Fruit fly (Drosophila melanogaster): ENCODE measurements around the gene CG15160.

CG15160 gene

dm6 chr2L:18590100-18590941, at the start of gene CG15160, which contains the start of gene Pde11:
Gene CG15160 (plus strand): TSS chr2L:18590891.
Gene Pde11 (minus strand): TSS chr2L:18590342.
- peak; percentile 20 for TF ChIP-seq cyc (GFP tag; optimal IDR thresholded peaks at IDR 0.05)
- TF ChIP-seq Hr38 (GFP tag; optimal IDR thresholded peaks at IDR 0.05): no peak
- TF ChIP-seq salr (GFP tag; optimal IDR thresholded peaks at IDR 0.05): no peak
- peak; percentile 16 for TF ChIP-seq lz (GFP tag; optimal IDR thresholded peaks at IDR 0.05)
- TF ChIP-seq Sox14 (GFP tag; optimal IDR thresholded peaks at IDR 0.05): peak; percentile 22
- peak; percentile 46 for TF ChIP-seq CG31627 (GFP tag; optimal IDR thresholded peaks at IDR 0.05)
- peak; percentile 37 for TF ChIP-seq esn (GFP tag; optimal IDR thresholded peaks at IDR 0.05)
- TF ChIP-seq Hr4 (GFP tag; optimal IDR thresholded peaks at IDR 0.05): peak; percentile 32
- TF ChIP-seq CG3032 (tag; optimal IDR thresholded peaks at IDR 0.05): peak; percentile 17

DNA sequence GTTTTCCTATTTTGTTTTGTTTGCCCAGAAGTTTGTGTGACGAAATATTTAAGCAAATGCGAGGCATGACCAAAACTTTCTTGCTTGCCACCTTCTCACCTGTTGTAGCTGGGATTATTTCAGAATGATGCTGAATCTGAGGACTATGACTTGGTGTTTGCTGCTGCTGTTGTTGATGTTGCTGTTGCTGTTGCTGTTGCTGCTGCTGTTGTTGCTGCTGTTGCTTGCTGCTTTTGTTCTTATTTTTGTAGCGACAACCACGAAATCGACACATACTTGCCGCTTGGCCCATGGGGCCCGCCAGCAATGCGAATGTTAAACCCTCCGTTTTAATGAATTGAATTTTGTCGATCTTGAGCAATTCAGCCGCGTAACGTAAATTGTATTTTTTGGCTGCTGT, 44.3 kb upstream of the CG15160 start:
- no peak for TF ChIP-seq CG3032 (tag; optimal IDR thresholded peaks at IDR 0.05)

DNA sequence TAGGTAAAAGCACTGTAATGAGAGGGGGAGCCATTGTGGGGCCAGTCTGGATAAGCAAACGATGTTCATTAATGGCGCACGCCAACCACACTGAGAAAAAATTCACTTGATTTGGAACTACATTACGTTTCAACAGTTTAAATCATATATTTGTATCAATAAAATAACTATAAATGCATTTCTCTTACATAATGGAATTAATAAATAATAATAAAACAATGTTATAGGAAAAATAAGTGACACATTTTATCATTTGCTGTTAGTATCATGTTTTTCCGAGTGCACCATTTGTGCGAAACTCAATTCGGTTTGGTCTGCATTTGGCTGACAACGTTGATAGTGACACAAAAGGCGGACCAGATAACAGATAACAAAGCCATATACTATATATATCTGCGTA, 41.9 kb upstream of the CG15160 start:
- TF ChIP-seq CG16779 (tag; optimal IDR thresholded peaks at IDR 0.05) (no peak), CG6854 (GFP tag; optimal IDR thresholded peaks at IDR 0.05) (no peak), Hr38 (GFP tag; optimal IDR thresholded peaks at IDR 0.05) (no peak), cyc (GFP tag; optimal IDR thresholded peaks at IDR 0.05) (no peak), esn (GFP tag; optimal IDR thresholded peaks at IDR 0.05) (no peak), CG9139 (GFP tag; optimal IDR thresholded peaks at IDR 0.05) (no peak), svp (GFP tag) (no peak), dac (GFP tag; optimal IDR thresholded peaks at IDR 0.05) (no peak), CG15336 (GFP tag; IDR thresholded peaks at IDR 0.05) (peak; percentile 86), Sox15 (GFP tag; optimal IDR thresholded peaks at IDR 0.05) (no peak), CG7368 (GFP tag; optimal IDR thresholded peaks at IDR 0.05) (no peak), CG6808 (GFP tag; optimal IDR thresholded peaks at IDR 0.05) (no peak), CG11902 (GFP tag; optimal IDR thresholded peaks at IDR 0.05) (no peak), lz (GFP tag; optimal IDR thresholded peaks at IDR 0.05) (no peak), Sox14 (GFP tag; optimal IDR thresholded peaks at IDR 0.05) (peak; percentile 2), eg (GFP tag; IDR thresholded peaks at IDR 0.05) (peak; percentile 73), CG8119 (GFP tag; IDR thresholded peaks at IDR 0.05) (peak; percentile 84), CG11294 (GFP tag; IDR thresholded peaks at IDR 0.05) (peak; percentile 34), CG34406 (GFP tag; optimal IDR thresholded peaks at IDR 0.05) (no peak), CG31627 (GFP tag; optimal IDR thresholded peaks at IDR 0.05) (no peak), CG8632 (GFP tag; optimal IDR thresholded peaks at IDR 0.05) (no peak), spab (GFP tag; optimal IDR thresholded peaks at IDR 0.05) (no peak), CG6792 (GFP tag; optimal IDR thresholded peaks at IDR 0.05) (no peak), Eip75B (GFP tag; optimal IDR thresholded peaks at IDR 0.05) (no peak), CG32006 (GFP tag; optimal IDR thresholded peaks at IDR 0.05) (peak; percentile 79), salr (GFP tag; optimal IDR thresholded peaks at IDR 0.05) (peak in 1 of 2 experiments; percentile 5), achi (GFP tag; optimal IDR thresholded peaks at IDR 0.05) (peak; percentile 22), Gug (GFP tag; IDR thresholded peaks at IDR 0.05) (peak; percentile 64), CG1621 (tag; optimal IDR thresholded peaks at IDR 0.05) (no peak), CG10631 (GFP tag; optimal IDR thresholded peaks at IDR 0.05) (peak; percentile 4), pdm3 (GFP tag; optimal IDR thresholded peaks at IDR 0.05) (no peak), CG6276 (GFP tag; optimal IDR thresholded peaks at IDR 0.05) (peak; percentile 63), fd59A (GFP tag; optimal IDR thresholded peaks at IDR 0.05) (no peak), Ets21C (GFP tag; optimal IDR thresholded peaks at IDR 0.05) (no peak), Eip93F (GFP tag; optimal IDR thresholded peaks at IDR 0.05) (no peak), fkh (GFP tag; optimal IDR thresholded peaks at IDR 0.05) (no peak), CG6163 (GFP tag; IDR thresholded peaks at IDR 0.05) (peak; percentile 16; the same call in 1 of the 3 replicates), Sox102F (GFP tag; optimal IDR thresholded peaks at IDR 0.05) (no peak), CG3919 (GFP tag; optimal IDR thresholded peaks at IDR 0.05) (peak; percentile 16), CG3032 (tag; optimal IDR thresholded peaks at IDR 0.05) (no peak), Lpt (GFP tag; optimal IDR thresholded peaks at IDR 0.05) (peak; percentile 47), CG11762 (GFP tag; optimal IDR thresholded peaks at IDR 0.05; ENCODE audit: insufficient read depth) (no peak), CG4318 (GFP tag; optimal IDR thresholded peaks at IDR 0.05) (peak; percentile 54), Ets96B (tag; optimal IDR thresholded peaks at IDR 0.05) (no peak)
